Worm (Caenorhabditis elegans): ENCODE data around the gene K08H10.6.
A peak's percentile ranks its signal among the peaks of the same experiment; 100 is the strongest.

The K08H10.6 gene

ce11 chrV:10039837-10040236, 44.1 kb upstream of the K08H10.6 start:
- peak; percentile 82 for TF ChIP-seq F13H6.1 (tag; optimal IDR thresholded peaks at IDR 0.05)
- TF ChIP-seq egl-27 (tag; optimal IDR thresholded peaks at IDR 0.05), result peak; percentile 67
- TF ChIP-seq ztf-11 (tag; optimal IDR thresholded peaks at IDR 0.05), result no peak
- TF ChIP-seq blmp-1 (tag; optimal IDR thresholded peaks at IDR 0.05; ENCODE audit: insufficient read depth), result peak; percentile 6
- TF ChIP-seq nhr-6 (tag; optimal IDR thresholded peaks at IDR 0.05), result peak; percentile 27
- peak; percentile 47 for TF ChIP-seq gmeb-1 (tag; optimal IDR thresholded peaks at IDR 0.05)
- peak; percentile 65 for TF ChIP-seq unc-55 (GFP tag; optimal IDR thresholded peaks at IDR 0.05)
- TF ChIP-seq dmd-4 (tag; optimal IDR thresholded peaks at IDR 0.05), result no peak
- no peak for TF ChIP-seq nhr-77 (tag; optimal IDR thresholded peaks at IDR 0.05)
- TF ChIP-seq aly-2 (tag; optimal IDR thresholded peaks at IDR 0.05), result no peak
- no peak for TF ChIP-seq ceh-82 (tag; optimal IDR thresholded peaks at IDR 0.05)
- peak; percentile 50 for TF ChIP-seq Y55F3AM.14 (GFP tag; optimal IDR thresholded peaks at IDR 0.05)
- peak; percentile 84 for TF ChIP-seq nhr-129 (tag; optimal IDR thresholded peaks at IDR 0.05)
- TF ChIP-seq snpc-4 (tag; optimal IDR thresholded peaks at IDR 0.05), result peak; percentile 11
- peak; percentile 81 for TF ChIP-seq fos-1 (tag; optimal IDR thresholded peaks at IDR 0.05)
- TF ChIP-seq sma-9 (GFP tag; optimal IDR thresholded peaks at IDR 0.05), result peak; percentile 81
- no peak for TF ChIP-seq sma-9 (tag; optimal IDR thresholded peaks at IDR 0.05)
- TF ChIP-seq nhr-25 (tag; optimal IDR thresholded peaks at IDR 0.05), result peak; percentile 76
- peak; percentile 73 for TF ChIP-seq crh-2 (tag; optimal IDR thresholded peaks at IDR 0.05)
- peak; percentile 34 for TF ChIP-seq lin-13 (GFP tag; optimal IDR thresholded peaks at IDR 0.05)
- TF ChIP-seq ceh-16 (tag; optimal IDR thresholded peaks at IDR 0.05), result no peak
- TF ChIP-seq elt-1 (tag; optimal IDR thresholded peaks at IDR 0.05), result no peak
- peak; percentile 67 for TF ChIP-seq sem-4 (tag; optimal IDR thresholded peaks at IDR 0.05)
- TF ChIP-seq nhr-23 (tag; optimal IDR thresholded peaks at IDR 0.05), result no peak
- peak in 1 of 2 experiments; percentile 6 for TF ChIP-seq mdl-1 (tag; optimal IDR thresholded peaks at IDR 0.05)
- peak; percentile 75 for TF ChIP-seq C34F6.9 (tag; optimal IDR thresholded peaks at IDR 0.05)
- TF ChIP-seq lin-11 (tag; optimal IDR thresholded peaks at IDR 0.05), result peak; percentile 28
- no peak for TF ChIP-seq ama-1 (optimal IDR thresholded peaks at IDR 0.05)
- TF ChIP-seq nhr-21 (tag; optimal IDR thresholded peaks at IDR 0.05), result peak; percentile 11
- TF ChIP-seq lsy-2 (tag; optimal IDR thresholded peaks at IDR 0.05), result peak; percentile 19 to 86
- TF ChIP-seq sma-3 (GFP tag; optimal IDR thresholded peaks at IDR 0.05), result peak; percentile 71
- TF ChIP-seq mab-5 (tag; optimal IDR thresholded peaks at IDR 0.05), result peak; percentile 24

ce11 chrV:10037040-10037439, 41.3 kb upstream of the K08H10.6 start, which contains the start of gene F57A8.1:
Gene F57A8.1, plus strand, starts transcription at chrV:10037340.
- no peak for TF ChIP-seq alr-1 (tag; optimal IDR thresholded peaks at IDR 0.05)
- no peak for TF ChIP-seq R02D3.7 (tag; optimal IDR thresholded peaks at IDR 0.05)
- TF ChIP-seq sma-3 (GFP tag; optimal IDR thresholded peaks at IDR 0.05), result no peak
- no peak for TF ChIP-seq Y55F3AM.14 (GFP tag; optimal IDR thresholded peaks at IDR 0.05)
- no peak for TF ChIP-seq sem-4 (tag; optimal IDR thresholded peaks at IDR 0.05)
- no peak for TF ChIP-seq zag-1 (tag; optimal IDR thresholded peaks at IDR 0.05)
- TF ChIP-seq lin-11 (tag; optimal IDR thresholded peaks at IDR 0.05), result no peak
- TF ChIP-seq nhr-12 (tag; optimal IDR thresholded peaks at IDR 0.05), result no peak
- no peak for TF ChIP-seq sma-9 (GFP tag; optimal IDR thresholded peaks at IDR 0.05)
- no peak for TF ChIP-seq sma-9 (tag; optimal IDR thresholded peaks at IDR 0.05)
- TF ChIP-seq unc-39 (tag; optimal IDR thresholded peaks at IDR 0.05), result no peak
- TF ChIP-seq dmd-4 (tag; optimal IDR thresholded peaks at IDR 0.05), result no peak
- no peak for TF ChIP-seq aly-2 (tag; optimal IDR thresholded peaks at IDR 0.05)
- TF ChIP-seq C34F6.9 (tag; optimal IDR thresholded peaks at IDR 0.05), result no peak
- TF ChIP-seq mab-5 (tag; optimal IDR thresholded peaks at IDR 0.05), result no peak
- TF ChIP-seq mbf-1 (tag; optimal IDR thresholded peaks at IDR 0.05), result no peak
- TF ChIP-seq nhr-11 (tag; optimal IDR thresholded peaks at IDR 0.05), result no peak
- no peak for TF ChIP-seq crh-2 (tag; optimal IDR thresholded peaks at IDR 0.05)
- TF ChIP-seq nhr-23 (tag; optimal IDR thresholded peaks at IDR 0.05), result no peak
- no peak for TF ChIP-seq ceh-16 (tag; optimal IDR thresholded peaks at IDR 0.05)
- TF ChIP-seq blmp-1 (tag; optimal IDR thresholded peaks at IDR 0.05; ENCODE audit: insufficient read depth), result no peak

ce11 chrV:10036275-10036674, 40.6 kb upstream of the K08H10.6 start, which contains the start of gene T06E8.2:
Gene T06E8.2, minus strand, starts transcription at chrV:10036413.
- TF ChIP-seq sma-3 (GFP tag; optimal IDR thresholded peaks at IDR 0.05), result peak; percentile 43
- TF ChIP-seq snpc-4 (tag; optimal IDR thresholded peaks at IDR 0.05), result peak; percentile 33
- TF ChIP-seq egl-27 (tag; optimal IDR thresholded peaks at IDR 0.05), result peak; percentile 53
- no peak for TF ChIP-seq nhr-11 (tag; optimal IDR thresholded peaks at IDR 0.05)
- peak in 1 of 2 experiments; percentile 69 for TF ChIP-seq lsy-2 (tag; optimal IDR thresholded peaks at IDR 0.05)
- peak; percentile 50 for TF ChIP-seq C34F6.9 (tag; optimal IDR thresholded peaks at IDR 0.05)
- no peak for TF ChIP-seq blmp-1 (tag; optimal IDR thresholded peaks at IDR 0.05; ENCODE audit: insufficient read depth)
- no peak for TF ChIP-seq dmd-4 (tag; optimal IDR thresholded peaks at IDR 0.05)
- TF ChIP-seq sem-4 (tag; optimal IDR thresholded peaks at IDR 0.05), result peak; percentile 27
- TF ChIP-seq ztf-11 (tag; optimal IDR thresholded peaks at IDR 0.05), result no peak
- no peak for TF ChIP-seq R02D3.7 (tag; optimal IDR thresholded peaks at IDR 0.05)
- TF ChIP-seq F13H6.1 (tag; optimal IDR thresholded peaks at IDR 0.05), result peak; percentile 85
- TF ChIP-seq crh-2 (tag; optimal IDR thresholded peaks at IDR 0.05), result no peak
- peak; percentile 66 for TF ChIP-seq nhr-129 (tag; optimal IDR thresholded peaks at IDR 0.05)
- TF ChIP-seq nhr-77 (tag; optimal IDR thresholded peaks at IDR 0.05), result no peak
- peak; percentile 41 for TF ChIP-seq peb-1 (tag; optimal IDR thresholded peaks at IDR 0.05)
- TF ChIP-seq nhr-25 (tag; optimal IDR thresholded peaks at IDR 0.05), result peak; percentile 7
- TF ChIP-seq sma-9 (GFP tag; optimal IDR thresholded peaks at IDR 0.05), result peak; percentile 84
- no peak for TF ChIP-seq sma-9 (tag; optimal IDR thresholded peaks at IDR 0.05)

All from whole organism, L2 larva.